Worm (Caenorhabditis elegans) whole organism, young adult: Measurements from ENCODE around the gene tcer-1.
A peak's percentile ranks its signal among the peaks of the same experiment; 100 is the strongest.
"Not testable (repeated sequence)": the region's sequence is repeated elsewhere in the genome, so short reads cannot be mapped to it uniquely, and the experiment has no call there.

Source experiments
- B0019.2 ChIP-seq: fragments of 200-800 bp; sonication (Bioruptor generic); conservative IDR thresholded peaks from 2 replicates; pipeline ENCODE4 v1.3.6; 2022; ENCODE audit warnings: missing genetic modification reagents, missing genetic modification characterization, missing compliant biosample characterization
- C17E4.6 ChIP-seq: fragments of 200-800 bp; sonication (Bioruptor generic); IDR thresholded peaks from 2 replicates; pipeline ENCODE4 v1.3.6; 2022; ENCODE audit warnings: missing genetic modification reagents, missing genetic modification characterization, missing compliant biosample characterization
- D2030.7 ChIP-seq: fragments of 200-800 bp; sonication (Bioruptor generic); IDR thresholded peaks from 2 replicates; pipeline ENCODE4 v1.3.6; 2022; ENCODE audit warnings: missing genetic modification reagents, missing genetic modification characterization, missing compliant biosample characterization
- F49E8.2 ChIP-seq: sonication (generic microtip); optimal IDR thresholded peaks from 3 replicates; lab custom pipeline; 2017; ENCODE audit warnings: missing genetic modification characterization, mild to moderate bottlenecking, missing compliant biosample characterization, antibody characterized with exemption, moderate library complexity; ENCODE audit not compliant: insufficient read depth
- F57A8.1 ChIP-seq: fragments of 200-800 bp; sonication (Bioruptor generic); optimal IDR thresholded peaks from 2 replicates; lab custom pipeline; 2018; ENCODE audit warnings: mild to moderate bottlenecking, missing genetic modification characterization, moderate library complexity, missing compliant biosample characterization
- F57C9.4 ChIP-seq: sonication (generic microtip); optimal IDR thresholded peaks from 2 replicates; lab custom pipeline; 2017; ENCODE audit warnings: mild to moderate bottlenecking, missing genetic modification characterization, missing compliant biosample characterization
- T07F8.4 ChIP-seq: sonication (generic microtip); optimal IDR thresholded peaks from 2 replicates; lab custom pipeline; 2016; ENCODE audit warnings: mild to moderate bottlenecking, missing genetic modification characterization, moderate library complexity, missing compliant biosample characterization
- T26A5.8 ChIP-seq: sonication (generic microtip); optimal IDR thresholded peaks from 2 replicates; lab custom pipeline; 2016; ENCODE audit warnings: missing genetic modification characterization, missing compliant biosample characterization
- Y56A3A.18 ChIP-seq: fragments of 200-800 bp; sonication (Bioruptor generic); IDR thresholded peaks from 2 replicates; pipeline ENCODE4 v1.3.6; 2022; ENCODE audit warnings: missing genetic modification reagents, missing genetic modification characterization, missing compliant biosample characterization
- Y79H2A.3 ChIP-seq: fragments of 200-800 bp; sonication (Bioruptor generic); conservative IDR thresholded peaks from 2 replicates; pipeline ENCODE4 v1.3.6; 2022; ENCODE audit warnings: missing genetic modification reagents, missing genetic modification characterization, missing compliant biosample characterization
- Y95B8A.8 ChIP-seq: fragments of 200-800 bp; sonication (Bioruptor generic); IDR thresholded peaks from 2 replicates; pipeline ENCODE4 v1.3.6; 2022; ENCODE audit warnings: missing genetic modification reagents, missing genetic modification characterization, missing compliant biosample characterization
- aptf-2 ChIP-seq: fragments of 200-800 bp; sonication (Bioruptor generic); conservative IDR thresholded peaks from 2 replicates; pipeline ENCODE4 v1.3.6; 2022; ENCODE audit warnings: missing genetic modification reagents, missing genetic modification characterization, missing compliant biosample characterization
- aptf-3 ChIP-seq: fragments of 200-800 bp; sonication (Bioruptor generic); IDR thresholded peaks from 2 replicates; pipeline ENCODE4 v1.3.6; 2022; ENCODE audit warnings: missing genetic modification characterization, missing compliant biosample characterization
- athp-1 ChIP-seq: sonication (generic microtip); optimal IDR thresholded peaks from 2 replicates; lab custom pipeline; 2017; ENCODE audit warnings: mild to moderate bottlenecking, missing genetic modification characterization, missing compliant biosample characterization
- attf-5 ChIP-seq: fragments of 200-800 bp; sonication (Bioruptor generic); optimal IDR thresholded peaks from 2 replicates; lab custom pipeline; 2018; ENCODE audit warnings: mild to moderate bottlenecking, missing genetic modification characterization, missing compliant biosample characterization
- attf-6 ChIP-seq: fragments of 200-800 bp; sonication (Bioruptor generic); IDR thresholded peaks from 2 replicates; pipeline ENCODE4 v1.3.6; 2022; ENCODE audit warnings: missing genetic modification reagents, missing genetic modification characterization, missing compliant biosample characterization
- cebp-1 ChIP-seq, 2 experiments: fragments of 200-800 bp in 1 of 2; sonication (Bioruptor generic) in 1 of 2; sonication (generic microtip) in 1 of 2; IDR thresholded peaks in 1 of 2; optimal IDR thresholded peaks in 1 of 2; 2 replicates each; pipeline versions ENCODE4 v1.3.6 to Lab custom; 2017 to 2022; ENCODE audit warnings: missing compliant biosample characterization in 2 of 2, missing genetic modification characterization in 2 of 2, mild to moderate bottlenecking in 1 of 2, missing genetic modification reagents in 1 of 2, moderate library complexity in 1 of 2
- cebp-2 ChIP-seq: fragments of 200-800 bp; sonication (Bioruptor generic); IDR thresholded peaks from 2 replicates; pipeline ENCODE4 v1.3.6; 2022; ENCODE audit warnings: missing genetic modification characterization, missing compliant biosample characterization
- ceh-27 ChIP-seq: fragments of 200-800 bp; sonication (Bioruptor generic); optimal IDR thresholded peaks from 2 replicates; lab custom pipeline; 2018; ENCODE audit warnings: mild to moderate bottlenecking, missing genetic modification characterization, moderate library complexity, missing compliant biosample characterization
- ceh-40 ChIP-seq: fragments of 200-800 bp; sonication (Bioruptor generic); IDR thresholded peaks from 2 replicates; pipeline ENCODE4 v1.3.6; 2022; ENCODE audit warnings: missing genetic modification characterization, missing compliant biosample characterization
- chd-7 ChIP-seq: sonication (generic microtip); optimal IDR thresholded peaks from 2 replicates; lab custom pipeline; 2016; ENCODE audit warnings: mild to moderate bottlenecking, missing genetic modification characterization, moderate library complexity, missing compliant biosample characterization
- die-1 ChIP-seq: sonication (generic microtip); optimal IDR thresholded peaks from 2 replicates; lab custom pipeline; 2016; ENCODE audit warnings: missing genotype, mild to moderate bottlenecking, missing genetic modification characterization, missing compliant biosample characterization
- dox-1 ChIP-seq: fragments of 200-800 bp; sonication (Bioruptor generic); IDR thresholded peaks from 2 replicates; pipeline ENCODE4 v1.3.6; 2022; ENCODE audit warnings: missing genetic modification reagents, missing genetic modification characterization, missing compliant biosample characterization
- egl-44 ChIP-seq: fragments of 200-800 bp; sonication (Bioruptor generic); IDR thresholded peaks from 2 replicates; pipeline ENCODE4 v1.3.6; 2022; ENCODE audit warnings: missing genetic modification reagents, missing genetic modification characterization, missing compliant biosample characterization
- egrh-3 ChIP-seq: fragments of 200-800 bp; sonication (Bioruptor generic); IDR thresholded peaks from 2 replicates; pipeline ENCODE4 v1.3.6; 2022; ENCODE audit warnings: missing genetic modification reagents, missing genetic modification characterization, missing compliant biosample characterization
- hmg-1.2 ChIP-seq: fragments of 200-800 bp; sonication (Bioruptor generic); IDR thresholded peaks from 2 replicates; pipeline ENCODE4 v1.3.6; 2022; ENCODE audit warnings: missing genetic modification reagents, missing genetic modification characterization, missing compliant biosample characterization
- hmg-20 ChIP-seq: fragments of 200-800 bp; sonication (Bioruptor generic); IDR thresholded peaks from 2 replicates; pipeline ENCODE4 v1.3.6; 2022; ENCODE audit warnings: missing genetic modification reagents, missing genetic modification characterization, missing compliant biosample characterization
- let-526 ChIP-seq: fragments of 200-800 bp; sonication (Bioruptor generic); IDR thresholded peaks from 2 replicates; pipeline ENCODE4 v1.3.6; 2022; ENCODE audit warnings: missing genetic modification reagents, missing genetic modification characterization, missing compliant biosample characterization
- lin-26 ChIP-seq: fragments of 200-800 bp; sonication (Bioruptor generic); IDR thresholded peaks from 2 replicates; pipeline ENCODE4 v1.3.6; 2022; ENCODE audit warnings: missing genetic modification reagents, missing genetic modification characterization, missing compliant biosample characterization
- lin-54 ChIP-seq: fragments of 200-800 bp; sonication (Bioruptor generic); optimal IDR thresholded peaks from 2 replicates; lab custom pipeline; 2018; ENCODE audit warnings: mild to moderate bottlenecking, missing genetic modification characterization, missing compliant biosample characterization
- madf-10 ChIP-seq: sonication (generic microtip); optimal IDR thresholded peaks from 2 replicates; lab custom pipeline; 2016; ENCODE audit warnings: mild to moderate bottlenecking, missing genetic modification characterization, missing compliant biosample characterization
- madf-6 ChIP-seq: fragments of 200-800 bp; sonication (Bioruptor generic); IDR thresholded peaks from 2 replicates; pipeline ENCODE4 v1.3.6; 2022; ENCODE audit warnings: missing genetic modification reagents, missing genetic modification characterization, missing compliant biosample characterization
- mcd-1 ChIP-seq: fragments of 200-800 bp; sonication (Bioruptor generic); IDR thresholded peaks from 2 replicates; pipeline ENCODE4 v1.3.6; 2022; ENCODE audit warnings: missing genetic modification reagents, missing genetic modification characterization, missing compliant biosample characterization
- mes-4 ChIP-seq: sonication (generic microtip); optimal IDR thresholded peaks from 2 replicates; lab custom pipeline; 2016; ENCODE audit warnings: missing genotype, missing genetic modification characterization, missing compliant biosample characterization
- nfyb-1 ChIP-seq: fragments of 200-800 bp; sonication (Bioruptor generic); IDR thresholded peaks from 2 replicates; pipeline ENCODE4 v1.3.6; 2022; ENCODE audit warnings: missing genetic modification reagents, missing genetic modification characterization, missing compliant biosample characterization
- nhr-120 ChIP-seq: fragments of 200-800 bp; sonication (Bioruptor generic); IDR thresholded peaks from 2 replicates; pipeline ENCODE4 v1.3.6; 2022; ENCODE audit warnings: missing genetic modification characterization, missing compliant biosample characterization
- nhr-80 ChIP-seq: sonication (generic microtip); optimal IDR thresholded peaks from 2 replicates; lab custom pipeline; 2016; ENCODE audit warnings: missing genetic modification characterization, missing compliant biosample characterization
- nhr-90 ChIP-seq: sonication (generic microtip); optimal IDR thresholded peaks from 2 replicates; lab custom pipeline; 2016; ENCODE audit warnings: missing genotype, mild to moderate bottlenecking, missing genetic modification characterization, missing compliant biosample characterization
- sdz-38 ChIP-seq: sonication (generic microtip); optimal IDR thresholded peaks from 2 replicates; lab custom pipeline; 2016; ENCODE audit warnings: missing genotype, missing genetic modification characterization, missing compliant biosample characterization
- somi-1 ChIP-seq: fragments of 200-800 bp; sonication (Bioruptor generic); optimal IDR thresholded peaks from 2 replicates; lab custom pipeline; 2018; ENCODE audit warnings: mild to moderate bottlenecking, missing genetic modification characterization, missing compliant biosample characterization
- tbp1 ChIP-seq: fragments of 200-800 bp; sonication (Bioruptor generic); optimal IDR thresholded peaks from 2 replicates; lab custom pipeline; 2018; ENCODE audit warnings: mild to moderate bottlenecking, missing genetic modification characterization, missing compliant biosample characterization
- tlf-1 ChIP-seq: fragments of 200-800 bp; sonication (Bioruptor generic); optimal IDR thresholded peaks from 2 replicates; lab custom pipeline; 2018; ENCODE audit warnings: mild to moderate bottlenecking, missing genetic modification characterization, missing compliant biosample characterization
- zfh-2 ChIP-seq: fragments of 200-800 bp; sonication (Bioruptor generic); conservative IDR thresholded peaks from 2 replicates; pipeline ENCODE4 v1.3.6; 2022; ENCODE audit warnings: missing genetic modification reagents, missing genetic modification characterization, missing compliant biosample characterization
- ztf-18 ChIP-seq: sonication (generic microtip); optimal IDR thresholded peaks from 2 replicates; lab custom pipeline; 2016; ENCODE audit warnings: missing genotype, mild to moderate bottlenecking, missing genetic modification characterization, missing compliant biosample characterization
- ztf-25 ChIP-seq: fragments of 200-800 bp; sonication (Bioruptor generic); IDR thresholded peaks from 2 replicates; pipeline ENCODE4 v1.3.6; 2022; ENCODE audit warnings: missing genetic modification reagents, missing genetic modification characterization, missing compliant biosample characterization
- ztf-26 ChIP-seq: sonication (generic microtip); optimal IDR thresholded peaks from 2 replicates; lab custom pipeline; 2017; ENCODE audit warnings: missing genetic modification characterization, missing compliant biosample characterization
- ztf-28 ChIP-seq: fragments of 200-800 bp; sonication (Bioruptor generic); IDR thresholded peaks from 2 replicates; pipeline ENCODE4 v1.3.6; 2022; ENCODE audit warnings: missing genetic modification reagents, missing genetic modification characterization, missing compliant biosample characterization
- ztf-6 ChIP-seq: fragments of 200-800 bp; sonication (Bioruptor generic); IDR thresholded peaks from 2 replicates; pipeline ENCODE4 v1.3.6; 2022; ENCODE audit warnings: missing genetic modification reagents, missing genetic modification characterization, missing compliant biosample characterization

The tcer-1 gene

ce11 chrII:7001405-7001804 is 48.5 kb downstream of the tcer-1 start (continued):
- TF ChIP-seq ztf-28 (GFP tag; lab: Robert Waterston, UW) (peak; percentile 85), F57C9.4 (peak; percentile 21), hmg-20 (peak; percentile 64), nhr-120 (peak; percentile 93; the same call in 1 of the 2 replicates), ztf-26 (tag; lab: Kevin White, UChicago) (peak; percentile 18), aptf-2 (GFP tag; lab: Robert Waterston, UW) (peak; percentile 60; the same call in 1 of the 2 replicates), aptf-3 (GFP tag; lab: Robert Waterston, UW) (peak; percentile 97), die-1 (tag; lab: Kevin White, UChicago) (peak; percentile 91), mes-4 (tag; lab: Kevin White, UChicago) (peak; percentile 0), Y79H2A.3 (GFP tag; lab: Robert Waterston, UW) (peak; percentile 78), sdz-38 (tag; lab: Kevin White, UChicago) (peak; percentile 2), T07F8.4 (tag; lab: Kevin White, UChicago) (peak; percentile 28), nhr-90 (tag; lab: Kevin White, UChicago) (peak; percentile 86), ceh-27 (peak; percentile 53), athp-1 (tag; lab: Kevin White, UChicago) (peak; percentile 63), madf-6 (peak; percentile 69), nhr-80 (tag; lab: Kevin White, UChicago) (peak; percentile 9), dox-1 (GFP tag; lab: Robert Waterston, UW) (peak; percentile 86), hmg-1.2 (GFP tag; lab: Robert Waterston, UW) (peak; percentile 76), let-526 (peak; percentile 86), Y95B8A.8 (GFP tag; lab: Robert Waterston, UW) (peak; percentile 78; the same call in 1 of the 2 replicates), madf-10 (tag; lab: Kevin White, UChicago) (peak; percentile 27), ztf-18 (tag; lab: Kevin White, UChicago) (peak; percentile 73), B0019.2 (GFP tag; lab: Robert Waterston, UW) (peak; percentile 43), lin-26 (GFP tag; lab: Robert Waterston, UW) (peak; percentile 98), C17E4.6 (GFP tag; lab: Robert Waterston, UW) (peak; percentile 72; the same call in 1 of the 2 replicates), cebp-1 (tag; optimal IDR thresholded peaks at IDR 0.05; lab: Kevin White, UChicago) (peak; percentile 66), tbp1 (GFP tag; lab: Kevin White, UChicago) (peak; percentile 98), lin-54 (GFP tag; lab: Kevin White, UChicago) (peak; percentile 23), Y56A3A.18 (GFP tag; lab: Robert Waterston, UW) (peak; percentile 65; the same call in 1 of the 2 replicates), egl-44 (GFP tag; lab: Robert Waterston, UW) (peak; percentile 94), tlf-1 (GFP tag; lab: Kevin White, UChicago) (peak; percentile 7), ztf-25 (GFP tag; lab: Robert Waterston, UW) (peak; percentile 95), chd-7 (tag; lab: Kevin White, UChicago) (peak; percentile 49), ceh-40 (peak; percentile 74; the same call in 1 of the 2 replicates), attf-5 (GFP tag; lab: Kevin White, UChicago) (peak; percentile 66), T26A5.8 (peak; percentile 43), attf-6 (GFP tag; lab: Robert Waterston, UW) (peak; percentile 59; the same call in 1 of the 2 replicates), nfyb-1 (GFP tag; lab: Robert Waterston, UW) (peak; percentile 78), somi-1 (GFP tag; lab: Kevin White, UChicago) (peak; percentile 69), ztf-6 (GFP tag; lab: Robert Waterston, UW) (0 out of 2 replicates have a peak, but pooled peaks have one; percentile 60), cebp-2 (GFP tag; lab: Robert Waterston, UW) (peak; percentile 96), zfh-2 (peak; percentile 62), D2030.7 (GFP tag; lab: Robert Waterston, UW) (peak; percentile 85), mcd-1 (peak; percentile 64; the same call in 1 of the 2 replicates), F57A8.1 (peak; percentile 75), egrh-3 (GFP tag; lab: Robert Waterston, UW) (peak; percentile 65), F49E8.2 (tag; lab: Kevin White, UChicago) (peak; percentile 21)
- not testable (repeated sequence) for TF ChIP-seq cebp-1 (GFP tag; IDR thresholded peaks at IDR 0.05; lab: Robert Waterston, UW)
